Fruit fly (Drosophila melanogaster): ENCODE measurements around the gene CG46394.
A peak's percentile ranks its signal among the peaks of the same experiment; 100 is the strongest.

Gene CG46394

dm6 chr3L:11554338-11554737 is 45.8 kb upstream of the CG46394 start (continued):
- TF ChIP-seq CG7987 (GFP tag; optimal IDR thresholded peaks at IDR 0.05) (peak; percentile 63), Lim3 (GFP tag; IDR thresholded peaks at IDR 0.05) (no peak), CG10462 (GFP tag; optimal IDR thresholded peaks at IDR 0.05) (peak; percentile 76), zfh2 (GFP tag; optimal IDR thresholded peaks at IDR 0.05) (no peak), HHEX (GFP tag; optimal IDR thresholded peaks at IDR 0.05) (peak; percentile 63), Xrp1 (GFP tag; IDR thresholded peaks at IDR 0.05) (peak; percentile 97), nerfin-2 (GFP tag; IDR thresholded peaks at IDR 0.05; ENCODE audit: partially characterized antibody) (no peak), CG11085 (GFP tag; IDR thresholded peaks at IDR 0.05) (0 out of 2 replicates have a peak, but pooled peaks have one; percentile 22), CG30431 (GFP tag; optimal IDR thresholded peaks at IDR 0.05) (peak; percentile 80), tgo (GFP tag; IDR thresholded peaks at IDR 0.05) (peak; percentile 71), CG10565 (GFP tag; optimal IDR thresholded peaks at IDR 0.05) (peak; percentile 64), sna (GFP tag; IDR thresholded peaks at IDR 0.05; ENCODE audit: partially characterized antibody) (no peak), ssp (GFP tag; IDR thresholded peaks at IDR 0.05) (peak; percentile 62), fd3F (GFP tag; optimal IDR thresholded peaks at IDR 0.05) (no peak), al (GFP tag; IDR thresholded peaks at IDR 0.05) (no peak), CG13775 (GFP tag; optimal IDR thresholded peaks at IDR 0.05) (peak; percentile 82), gsb-n (tag; optimal IDR thresholded peaks at IDR 0.05) (peak; percentile 91), CG1529 (GFP tag; optimal IDR thresholded peaks at IDR 0.05) (peak; percentile 85), CG2678 (tag; optimal IDR thresholded peaks at IDR 0.05) (peak; percentile 82), CG13123 (GFP tag; optimal IDR thresholded peaks at IDR 0.05) (peak; percentile 48), wor (GFP tag; IDR thresholded peaks at IDR 0.05) (no peak), dati (GFP tag; IDR thresholded peaks at IDR 0.05) (peak; percentile 54; the same call in 1 of the 2 replicates), Dip3 (GFP tag; optimal IDR thresholded peaks at IDR 0.05) (no peak), CG13296 (GFP tag; optimal IDR thresholded peaks at IDR 0.05) (no peak), Jarid2 (GFP tag; optimal IDR thresholded peaks at IDR 0.05) (no peak), Six4 (GFP tag; optimal IDR thresholded peaks at IDR 0.05) (peak; percentile 83), en (GFP tag; optimal IDR thresholded peaks at IDR 0.05) (peak; percentile 2), Antp (GFP tag; optimal IDR thresholded peaks at IDR 0.05) (peak; percentile 59), Dp (GFP tag; optimal IDR thresholded peaks at IDR 0.05) (no peak), trem (tag; optimal IDR thresholded peaks at IDR 0.05) (peak; percentile 93), ranshi (GFP tag; IDR thresholded peaks at IDR 0.05) (peak; percentile 79), Dip2 (GFP tag; IDR thresholded peaks at IDR 0.05) (no peak), Usf (GFP tag; optimal IDR thresholded peaks at IDR 0.05) (peak; percentile 70), grau (tag; optimal IDR thresholded peaks at IDR 0.05) (peak; percentile 82), CG11723 (GFP tag; optimal IDR thresholded peaks at IDR 0.05) (peak; percentile 70), ken (GFP tag; IDR thresholded peaks at IDR 0.05) (peak; percentile 80), az2 (GFP tag; optimal IDR thresholded peaks at IDR 0.05) (peak; percentile 90), CG34422 (GFP tag; IDR thresholded peaks at IDR 0.05) (peak; percentile 85), stc (GFP tag; IDR thresholded peaks at IDR 0.05) (peak; percentile 56; the same call in 1 of the 2 replicates), CG6254 (GFP tag; optimal IDR thresholded peaks at IDR 0.05) (peak; percentile 93), caup (GFP tag; optimal IDR thresholded peaks at IDR 0.05; ENCODE audit: severe bottlenecking) (peak; percentile 63), abd-A (tag; optimal IDR thresholded peaks at IDR 0.05) (no peak), Bdp1 (GFP tag; optimal IDR thresholded peaks at IDR 0.05) (peak; percentile 63), run (tag; optimal IDR thresholded peaks at IDR 0.05) (peak; percentile 16), nau (GFP tag; optimal IDR thresholded peaks at IDR 0.05) (peak; percentile 60), fd96Cb (tag; optimal IDR thresholded peaks at IDR 0.05) (peak; percentile 91), jigr1 (GFP tag; IDR thresholded peaks at IDR 0.05) (no peak), Dbx (GFP tag; IDR thresholded peaks at IDR 0.05) (0 out of 3 replicates have a peak, but pooled peaks have one; percentile 11), hb (GFP tag; IDR thresholded peaks at IDR 0.05; ENCODE audit: partially characterized antibody) (no peak), aop (GFP tag; IDR thresholded peaks at IDR 0.05) (peak; percentile 63; the same call in 1 of the 2 replicates), sisA (GFP tag; IDR thresholded peaks at IDR 0.05) (peak; percentile 79)

Data from whole organism, embryonic.